Fruit fly (Drosophila melanogaster) whole organism, embryonic: ENCODE data around the gene Fmr1.

Source experiments
- Antp ChIP-seq: fragments of 200-800 bp; sonication (Bioruptor generic); optimal IDR thresholded peaks from 3 replicates; lab custom pipeline; 2016; ENCODE audit warnings: missing biosample characterization, missing genetic modification characterization
- CG10267 ChIP-seq: fragments of 200-800 bp; sonication (Bioruptor generic); optimal IDR thresholded peaks from 2 replicates; lab custom pipeline; 2018; ENCODE audit warnings: missing biosample characterization, mild to moderate bottlenecking, missing genetic modification characterization, moderate library complexity
- CG11398 ChIP-seq: fragments of 200-800 bp; sonication (Bioruptor generic); optimal IDR thresholded peaks from 2 replicates; lab custom pipeline; 2016; ENCODE audit warnings: missing biosample characterization, missing genetic modification characterization
- CG11504 ChIP-seq: fragments of 200-800 bp; sonication (Bioruptor generic); optimal IDR thresholded peaks from 3 replicates; lab custom pipeline; 2019; ENCODE audit warnings: missing biosample characterization, mild to moderate bottlenecking, missing genetic modification characterization, moderate library complexity
- CG12155 ChIP-seq: fragments of 200-800 bp; sonication (Bioruptor generic); optimal IDR thresholded peaks from 3 replicates; lab custom pipeline; 2016; ENCODE audit warnings: missing biosample characterization, missing genetic modification characterization
- CG1233 ChIP-seq: fragments of 200-800 bp; sonication (Bioruptor generic); optimal IDR thresholded peaks from 4 replicates; lab custom pipeline; 2018; ENCODE audit warnings: missing biosample characterization, mild to moderate bottlenecking, missing genetic modification characterization
- CG14441 ChIP-seq: fragments of 200-800 bp; sonication (Bioruptor generic); IDR thresholded peaks from 2 replicates; pipeline ENCODE4 v1.3.6; 2022; ENCODE audit warnings: missing biosample characterization, missing genetic modification characterization
- CG16813 ChIP-seq: fragments of 200-800 bp; sonication (Bioruptor generic); IDR thresholded peaks from 3 replicates; pipeline ENCODE4 v1.3.6; 2022; ENCODE audit warnings: missing biosample characterization, missing genetic modification characterization; ENCODE audit not compliant: partially characterized antibody
- CG17385 ChIP-seq: fragments of 200-800 bp; sonication (Bioruptor generic); optimal IDR thresholded peaks from 3 replicates; lab custom pipeline; 2018; ENCODE audit warnings: missing biosample characterization, mild to moderate bottlenecking, missing genetic modification characterization
- CG17612 ChIP-seq: fragments of 200-800 bp; sonication (Bioruptor generic); IDR thresholded peaks from 2 replicates; pipeline ENCODE4 v1.3.6; 2022; ENCODE audit warnings: missing biosample characterization, missing genetic modification characterization
- CG18011 ChIP-seq: fragments of 200-800 bp; sonication (Bioruptor generic); optimal IDR thresholded peaks from 2 replicates; lab custom pipeline; 2017; ENCODE audit warnings: missing biosample characterization, missing genetic modification characterization, mild to moderate bottlenecking, moderate library complexity, missing genotype
- CG1832 ChIP-seq: fragments of 200-800 bp; sonication (Bioruptor generic); optimal IDR thresholded peaks from 2 replicates; lab custom pipeline; 2017; ENCODE audit warnings: missing biosample characterization, mild to moderate bottlenecking, missing genetic modification characterization, inconsistent platforms
- CG18476 ChIP-seq: fragments of 200-800 bp; sonication (Bioruptor generic); optimal IDR thresholded peaks from 2 replicates; lab custom pipeline; 2016; ENCODE audit warnings: missing biosample characterization, mild to moderate bottlenecking, missing genetic modification characterization
- CG32532 ChIP-seq: fragments of 200-800 bp; sonication (Bioruptor generic); IDR thresholded peaks from 2 replicates; pipeline ENCODE4 v1.3.6; 2022; ENCODE audit warnings: missing biosample characterization, missing genetic modification characterization
- CG34376 ChIP-seq: fragments of 200-800 bp; sonication (Bioruptor generic); optimal IDR thresholded peaks from 2 replicates; lab custom pipeline; 2018; ENCODE audit warnings: missing biosample characterization, mild to moderate bottlenecking, missing genetic modification characterization
- CG4424 ChIP-seq: fragments of 200-800 bp; sonication (Bioruptor generic); optimal IDR thresholded peaks from 3 replicates; lab custom pipeline; 2016; ENCODE audit warnings: missing biosample characterization, missing genetic modification characterization
- CG5180 ChIP-seq: fragments of 200-800 bp; sonication (Bioruptor generic); optimal IDR thresholded peaks from 3 replicates; lab custom pipeline; 2017; ENCODE audit warnings: missing biosample characterization, missing genetic modification characterization, mild to moderate bottlenecking, moderate library complexity, missing genetic modification reagents
- CG6254 ChIP-seq: fragments of 200-800 bp; sonication (Bioruptor generic); optimal IDR thresholded peaks from 3 replicates; lab custom pipeline; 2017; ENCODE audit warnings: mild to moderate bottlenecking, missing biosample characterization, missing genetic modification reagents, missing genetic modification characterization
- CG7372 ChIP-seq: fragments of 200-800 bp; sonication (Bioruptor generic); IDR thresholded peaks from 2 replicates; pipeline ENCODE4 v1.3.6; 2022; ENCODE audit warnings: missing biosample characterization, missing genetic modification characterization
- Doc2 ChIP-seq: fragments of 200-800 bp; sonication (Bioruptor generic); IDR thresholded peaks from 2 replicates; pipeline ENCODE4 v1.3.6; 2022; ENCODE audit warnings: missing biosample characterization, missing genetic modification characterization
- Doc3 ChIP-seq: fragments of 200-800 bp; sonication (Bioruptor generic); IDR thresholded peaks from 3 replicates; pipeline ENCODE4 v1.3.6; 2022; ENCODE audit warnings: missing biosample characterization, missing genetic modification characterization; ENCODE audit not compliant: partially characterized antibody
- Dp ChIP-seq: fragments of 200-800 bp; sonication (Bioruptor generic); optimal IDR thresholded peaks from 2 replicates; lab custom pipeline; 2018; ENCODE audit warnings: missing biosample characterization, mild to moderate bottlenecking, missing genetic modification characterization, moderate library complexity
- Dref ChIP-seq: fragments of 200-800 bp; sonication (Bioruptor generic); IDR thresholded peaks from 2 replicates; pipeline ENCODE4 v1.3.6; 2022; ENCODE audit warnings: missing biosample characterization, missing genetic modification characterization
- Hand ChIP-seq: fragments of 200-800 bp; sonication (Bioruptor generic); optimal IDR thresholded peaks from 2 replicates; lab custom pipeline; 2017; ENCODE audit warnings: mild to moderate bottlenecking, missing biosample characterization, missing genetic modification reagents, missing genetic modification characterization
- Hr51 ChIP-seq, 2 experiments: fragments of 200-800 bp; sonication (Bioruptor generic); optimal IDR thresholded peaks; 2 replicates in 1 of 2; 3 replicates in 1 of 2; lab custom pipeline; 2016 to 2018; ENCODE audit warnings: missing biosample characterization in 2 of 2, missing genetic modification characterization in 2 of 2, mild to moderate bottlenecking in 1 of 2, moderate library complexity in 1 of 2
- Lim3 ChIP-seq: fragments of 200-800 bp; sonication (Bioruptor generic); IDR thresholded peaks from 2 replicates; pipeline ENCODE4 v1.3.6; 2022; ENCODE audit warnings: missing biosample characterization, missing genetic modification characterization
- Lpt ChIP-seq: fragments of >200 bp; optimal IDR thresholded peaks from 2 replicates; lab custom pipeline; 2018; ENCODE audit warnings: missing biosample characterization, missing genetic modification characterization
- Nf-YB ChIP-seq: fragments of 200-800 bp; sonication (Bioruptor generic); optimal IDR thresholded peaks from 3 replicates; lab custom pipeline; 2019; ENCODE audit warnings: missing biosample characterization, mild to moderate bottlenecking, missing genetic modification characterization, moderate library complexity
- Nf-YC ChIP-seq: fragments of 200-800 bp; optimal IDR thresholded peaks from 3 replicates; lab custom pipeline; 2019; ENCODE audit warnings: missing biosample characterization, mild to moderate bottlenecking, missing genetic modification characterization, moderate library complexity
- Sin3A ChIP-seq: fragments of >200 bp; optimal IDR thresholded peaks from 2 replicates; lab custom pipeline; 2018
- Taf1 ChIP-seq: fragments of 200-800 bp; sonication (Bioruptor generic); IDR thresholded peaks from 2 replicates; pipeline ENCODE4 v1.3.6; 2022; ENCODE audit warnings: missing biosample characterization, missing genetic modification characterization
- Usf ChIP-seq: fragments of 200-800 bp; sonication (Bioruptor generic); optimal IDR thresholded peaks from 2 replicates; lab custom pipeline; 2017; ENCODE audit warnings: missing genotype, missing biosample characterization, missing genetic modification characterization
- aop ChIP-seq: fragments of 200-800 bp; sonication (Bioruptor generic); IDR thresholded peaks from 2 replicates; pipeline ENCODE4 v1.3.6; 2022; ENCODE audit warnings: missing biosample characterization, missing genetic modification characterization
- btn ChIP-seq: fragments of 200-800 bp; sonication (Bioruptor generic); optimal IDR thresholded peaks from 2 replicates; lab custom pipeline; 2016; ENCODE audit warnings: missing biosample characterization, missing genetic modification characterization
- chinmo ChIP-seq: fragments of 200-800 bp; sonication (Bioruptor generic); IDR thresholded peaks from 4 replicates; pipeline ENCODE4 v1.3.6; 2022; ENCODE audit warnings: missing biosample characterization, missing genetic modification characterization; ENCODE audit not compliant: partially characterized antibody
- dan ChIP-seq: fragments of 200-800 bp; sonication (Bioruptor generic); IDR thresholded peaks from 2 replicates; pipeline ENCODE4 v1.3.6; 2022; ENCODE audit warnings: missing biosample characterization, missing genetic modification characterization
- dimm ChIP-seq: fragments of 200-800 bp; sonication (Bioruptor generic); IDR thresholded peaks from 2 replicates; pipeline ENCODE4 v1.3.6; 2022; ENCODE audit warnings: missing biosample characterization, missing genetic modification characterization
- ewg ChIP-seq: fragments of 200-800 bp; sonication (Bioruptor generic); optimal IDR thresholded peaks from 3 replicates; lab custom pipeline; 2017; ENCODE audit warnings: mild to moderate bottlenecking, missing biosample characterization, missing genetic modification reagents, missing genetic modification characterization
- gem ChIP-seq: fragments of 200-800 bp; sonication (Bioruptor generic); optimal IDR thresholded peaks from 2 replicates; lab custom pipeline; 2019; ENCODE audit warnings: missing biosample characterization, mild to moderate bottlenecking, missing genetic modification characterization, moderate library complexity
- hkb ChIP-seq, 2 experiments: fragments of 200-800 bp in 1 of 2; fragments of >200 bp in 1 of 2; sonication (Bioruptor generic) in 1 of 2; IDR thresholded peaks in 1 of 2; optimal IDR thresholded peaks in 1 of 2; 2 replicates each; pipeline versions ENCODE4 v1.3.6 to Lab custom; 2017 to 2022; ENCODE audit warnings: missing biosample characterization in 1 of 2, missing genetic modification characterization in 1 of 2
- jing ChIP-seq: fragments of 200-800 bp; sonication (Bioruptor generic); optimal IDR thresholded peaks from 2 replicates; lab custom pipeline; 2018; ENCODE audit warnings: missing biosample characterization, mild to moderate bottlenecking, missing genetic modification characterization
- nerfin-1 ChIP-seq: fragments of 200-800 bp; sonication (Bioruptor generic); optimal IDR thresholded peaks from 3 replicates; lab custom pipeline; 2019; ENCODE audit warnings: missing biosample characterization, mild to moderate bottlenecking, missing genetic modification characterization, moderate library complexity
- oc ChIP-seq: fragments of 200-800 bp; sonication (Bioruptor generic); optimal IDR thresholded peaks from 2 replicates; lab custom pipeline; 2018; ENCODE audit warnings: missing biosample characterization, mild to moderate bottlenecking, missing genetic modification characterization, moderate library complexity
- onecut ChIP-seq: fragments of 200-800 bp; sonication (Bioruptor generic); IDR thresholded peaks from 2 replicates; pipeline ENCODE4 v1.3.6; 2022; ENCODE audit warnings: missing biosample characterization, missing genetic modification characterization
- phol ChIP-seq: fragments of 200-800 bp; sonication (Bioruptor generic); optimal IDR thresholded peaks from 3 replicates; lab custom pipeline; 2018; ENCODE audit warnings: missing biosample characterization, mild to moderate bottlenecking, missing genetic modification characterization, moderate library complexity
- ro ChIP-seq: fragments of 200-800 bp; sonication (Bioruptor generic); IDR thresholded peaks from 2 replicates; pipeline ENCODE4 v1.3.6; 2022; ENCODE audit warnings: missing biosample characterization, missing genetic modification characterization
- scrt ChIP-seq: fragments of 200-800 bp; sonication (Bioruptor generic); optimal IDR thresholded peaks from 2 replicates; lab custom pipeline; 2018; ENCODE audit warnings: missing biosample characterization, mild to moderate bottlenecking, missing genetic modification characterization, moderate library complexity
- sens ChIP-seq: fragments of 200-800 bp; sonication (Bioruptor generic); peaks from one replicate; lab custom pipeline; 2016; ENCODE audit warnings: missing biosample characterization, missing genetic modification characterization
- seq ChIP-seq: fragments of 200-800 bp; sonication (Bioruptor generic); IDR thresholded peaks from 2 replicates; pipeline ENCODE4 v1.3.6; 2022; ENCODE audit warnings: missing biosample characterization, missing genetic modification characterization

Fmr1 gene

DNA sequence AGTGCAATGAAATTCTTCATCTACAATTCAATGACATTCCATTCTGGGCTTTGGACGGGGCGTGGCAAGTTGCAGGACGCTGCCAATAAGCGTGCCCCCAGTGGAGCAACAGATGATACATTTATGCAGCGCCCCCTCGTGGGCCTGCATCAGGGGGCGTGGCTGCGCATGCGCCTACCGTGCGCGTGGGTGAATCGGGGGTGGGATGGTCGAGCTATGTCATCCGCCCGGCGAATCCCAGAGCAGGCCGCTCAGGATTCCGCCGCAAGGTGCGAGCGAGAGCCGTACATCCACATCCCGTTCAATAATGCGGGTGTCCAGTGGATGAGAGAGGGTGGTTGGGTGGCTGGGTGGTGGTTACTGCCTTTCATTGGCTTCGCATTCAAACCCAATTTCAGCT lies 39.7 kb downstream of the Fmr1 start:
- 0 out of 2 replicates have a peak, but pooled peaks have one; percentile 1 for TF ChIP-seq Dref (GFP tag; lab: Robert Waterston, UW)
- peak; percentile 63; the same call in 1 of the 4 replicates for TF ChIP-seq chinmo (GFP tag; lab: Robert Waterston, UW)
- TF ChIP-seq CG1832 (GFP tag; lab: Kevin White, UChicago): peak; percentile 32
- TF ChIP-seq dan: 0 out of 2 replicates have a peak, but pooled peaks have one; percentile 18
- TF ChIP-seq Usf (GFP tag; lab: Kevin White, UChicago): no peak
- 0 out of 2 replicates have a peak, but pooled peaks have one; percentile 25 for TF ChIP-seq CG32532 (GFP tag; lab: Robert Waterston, UW)
- TF ChIP-seq oc (tag; lab: Kevin White, UChicago): no peak
- TF ChIP-seq onecut (GFP tag; lab: Robert Waterston, UW): peak; percentile 39; the same call in 1 of the 2 replicates
- TF ChIP-seq CG6254 (GFP tag; lab: Kevin White, UChicago): no peak
- TF ChIP-seq CG17612 (GFP tag; lab: Robert Waterston, UW): no peak
- peak; percentile 97 for TF ChIP-seq Nf-YC
- 0 out of 2 replicates have a peak, but pooled peaks have one; percentile 12 for TF ChIP-seq dimm (GFP tag; lab: Robert Waterston, UW)
- TF ChIP-seq ewg (GFP tag; lab: Kevin White, UChicago): peak; percentile 95
- no peak for TF ChIP-seq jing (GFP tag; lab: Kevin White, UChicago)
- TF ChIP-seq CG16813 (GFP tag; lab: Robert Waterston, UW): 0 out of 3 replicates have a peak, but pooled peaks have one; percentile 16
- TF ChIP-seq seq: peak; percentile 46; the same call in 1 of the 2 replicates
- no peak for TF ChIP-seq Dp (GFP tag; lab: Kevin White, UChicago)
- peak; percentile 79 for TF ChIP-seq nerfin-1 (tag; lab: Kevin White, UChicago)
- TF ChIP-seq Taf1 (GFP tag; lab: Robert Waterston, UW): no peak
- TF ChIP-seq Nf-YB (GFP tag; lab: Kevin White, UChicago): peak; percentile 96
- TF ChIP-seq scrt (GFP tag; lab: Kevin White, UChicago): peak; percentile 95
- TF ChIP-seq Antp: no peak

- TF ChIP-seq Sin3A (lab: Kevin White, UChicago) (no peak), Taf1 (GFP tag; lab: Robert Waterston, UW) (no peak), Lpt (no peak), CG34376 (GFP tag; lab: Kevin White, UChicago) (no peak), CG5180 (GFP tag; lab: Kevin White, UChicago) (no peak), Hr51 (GFP tag; optimal IDR thresholded peaks at IDR 0.05; lab: Kevin White, UChicago) (no peak), Nf-YB (GFP tag; lab: Kevin White, UChicago) (peak; percentile 42), CG11398 (no peak), ro (GFP tag; lab: Robert Waterston, UW) (no peak), gem (peak; percentile 23), CG17385 (GFP tag; lab: Kevin White, UChicago) (no peak), CG10267 (no peak), hkb (optimal IDR thresholded peaks at IDR 0.05; lab: Kevin White, UChicago) (no peak), hkb (GFP tag; IDR thresholded peaks at IDR 0.05; lab: Robert Waterston, UW) (no peak), CG14441 (GFP tag; lab: Robert Waterston, UW) (no peak), aop (GFP tag; lab: Robert Waterston, UW) (no peak), phol (no peak), sens (GFP tag; lab: Kevin White, UChicago) (peak; percentile 56), CG11504 (tag; lab: Kevin White, UChicago) (no peak), Lim3 (GFP tag; lab: Robert Waterston, UW) (no peak), CG12155 (GFP tag; lab: Kevin White, UChicago) (no peak), Doc2 (no peak), Hand (GFP tag; lab: Kevin White, UChicago) (no peak), CG4424 (GFP tag; lab: Kevin White, UChicago) (no peak), btn (GFP tag; lab: Kevin White, UChicago) (no peak), oc (tag; lab: Kevin White, UChicago) (no peak), CG18476 (GFP tag; lab: Kevin White, UChicago) (peak; percentile 90), CG7372 (no peak), CG1233 (no peak), CG18011 (GFP tag; lab: Kevin White, UChicago) (no peak), Doc3 (no peak)
These were observed 41.1 kb downstream of the Fmr1 start for dm6 chr3R:10068780-10069179.
